Worm (Caenorhabditis elegans) whole organism, young adult: ENCODE data around the gene efn-3.
"Not testable (repeated sequence)": the region's sequence is repeated elsewhere in the genome, so short reads cannot be mapped to it uniquely, and the experiment has no call there.

Source experiments
- F10E7.11 ChIP-seq: sonication (generic microtip); optimal IDR thresholded peaks from 2 replicates; lab custom pipeline; 2017; ENCODE audit warnings: mild to moderate bottlenecking, missing genetic modification characterization, moderate library complexity, missing compliant biosample characterization
- F22D6.2 ChIP-seq: sonication (generic microtip); optimal IDR thresholded peaks from 2 replicates; lab custom pipeline; 2016; ENCODE audit warnings: mild to moderate bottlenecking, missing genetic modification characterization, missing compliant biosample characterization
- F39B2.1 ChIP-seq: fragments of 200-800 bp; sonication (Bioruptor generic); IDR thresholded peaks from 2 replicates; pipeline ENCODE4 v1.3.6; 2022; ENCODE audit warnings: missing genetic modification reagents, missing genetic modification characterization, missing compliant biosample characterization
- T07F8.4 ChIP-seq: sonication (generic microtip); optimal IDR thresholded peaks from 2 replicates; lab custom pipeline; 2016; ENCODE audit warnings: mild to moderate bottlenecking, missing genetic modification characterization, moderate library complexity, missing compliant biosample characterization
- dpl-1 ChIP-seq: fragments of 150-350 bp; optimal IDR thresholded peaks from 2 replicates; lab custom pipeline; 2014; ENCODE audit warnings: missing biosample characterization, missing genetic modification reagents, missing genetic modification characterization
- him-1 ChIP-seq: sonication (generic microtip); optimal IDR thresholded peaks from 2 replicates; lab custom pipeline; 2016; ENCODE audit warnings: missing genotype, missing genetic modification reagents, missing genetic modification characterization, missing compliant biosample characterization
- hmg-1.2 ChIP-seq: fragments of 200-800 bp; sonication (Bioruptor generic); IDR thresholded peaks from 2 replicates; pipeline ENCODE4 v1.3.6; 2022; ENCODE audit warnings: missing genetic modification reagents, missing genetic modification characterization, missing compliant biosample characterization
- lag-1 ChIP-seq: fragments of 200-800 bp; sonication (Bioruptor generic); IDR thresholded peaks from 2 replicates; pipeline ENCODE4 v1.3.6; 2022; ENCODE audit warnings: missing genetic modification reagents, missing genetic modification characterization, missing compliant biosample characterization
- let-607 ChIP-seq, 2 experiments: fragments of 200-800 bp in 1 of 2; sonication (Bioruptor generic) in 1 of 2; sonication (generic microtip) in 1 of 2; optimal IDR thresholded peaks; 2 replicates each; lab custom pipeline; 2016 to 2018; ENCODE audit warnings: mild to moderate bottlenecking in 2 of 2, missing compliant biosample characterization in 2 of 2, missing genetic modification characterization in 2 of 2, moderate library complexity in 2 of 2, missing genotype in 1 of 2
- pha-4 ChIP-seq: fragments of 150-350 bp; sonication (generic microtip); optimal IDR thresholded peaks from 2 replicates; lab custom pipeline; 2014; ENCODE audit warnings: missing biosample characterization, missing genetic modification reagents, missing genetic modification characterization
- unc-130 ChIP-seq: sonication (generic microtip); optimal IDR thresholded peaks from 2 replicates; lab custom pipeline; 2016; ENCODE audit warnings: missing genetic modification reagents, missing genetic modification characterization, missing compliant biosample characterization
- unc-62 ChIP-seq: fragments of 150-350 bp; optimal IDR thresholded peaks from 2 replicates; lab custom pipeline; 2014; ENCODE audit warnings: missing biosample characterization, missing genetic modification reagents, missing genetic modification characterization
- zfh-2 ChIP-seq: fragments of 200-800 bp; sonication (Bioruptor generic); conservative IDR thresholded peaks from 2 replicates; pipeline ENCODE4 v1.3.6; 2022; ENCODE audit warnings: missing genetic modification reagents, missing genetic modification characterization, missing compliant biosample characterization

- not testable (repeated sequence) for TF ChIP-seq F22D6.2; unc-130; lag-1 (GFP tag; lab: Robert Waterston, UW); him-1 (tag; lab: Kevin White, UChicago); F10E7.11 (tag; lab: Kevin White, UChicago); dpl-1 (GFP tag; lab: Kevin White, UChicago); pha-4 (tag; lab: Kevin White, UChicago); hmg-1.2 (GFP tag; lab: Robert Waterston, UW); T07F8.4; F39B2.1 (GFP tag; lab: Robert Waterston, UW); zfh-2 (GFP tag; lab: Robert Waterston, UW); unc-62 (GFP tag; lab: Kevin White, UChicago); let-607 (tag; optimal IDR thresholded peaks at IDR 0.05; lab: Kevin White, UChicago)
Measured at ce11 chrX:13428755-13429154, 48.5 kb downstream of the efn-3 start, which contains the start of gene fkh-4.
